In the genomic region with DNA sequence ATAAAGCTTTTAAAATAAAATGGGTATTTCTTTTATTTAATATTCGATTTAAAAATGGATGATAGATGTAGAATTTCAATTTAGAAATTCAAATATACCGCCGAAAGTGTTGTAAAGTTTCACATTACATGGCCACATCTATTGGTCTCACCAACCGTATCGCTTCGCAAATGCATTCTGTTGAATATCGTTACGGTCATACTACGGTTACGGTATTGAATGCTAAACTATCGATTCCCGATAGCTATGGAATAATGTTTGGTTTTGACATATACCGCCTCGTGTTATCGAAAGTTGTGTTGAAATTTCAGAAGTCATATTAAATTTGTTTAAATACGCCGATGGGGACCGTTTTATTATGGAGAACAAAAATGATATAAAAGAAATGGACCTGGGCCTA, we compare ENCODE assay signal across 1 fruit fly cellular context.
TF ChIP-seq lines count a peak whose summit lies in the region.

A gene (plus strand): TSS at position 279 of the 400 bp plus-strand sequence.
A gene (plus strand): TSS at position 279 of the 400 bp plus-strand sequence.

TF ChIP-seq in whole organism, embryonic, 481 proteins besides CTCF, POLR2A, EP300 and RAD21 (continued from another document):
- TF ChIP-seq Trl (optimal IDR thresholded peaks at IDR 0.05; lab: Kevin White, UChicago) (no peak), Trl (GFP tag; optimal IDR thresholded peaks at IDR 0.05; lab: Kevin White, UChicago) (no peak), chn (GFP tag; optimal IDR thresholded peaks at IDR 0.05; lab: Kevin White, UChicago) (no peak), tio (GFP tag; optimal IDR thresholded peaks at IDR 0.05; lab: Kevin White, UChicago) (no peak), ewg (GFP tag; optimal IDR thresholded peaks at IDR 0.05; lab: Kevin White, UChicago) (no peak), dimm (GFP tag; IDR thresholded peaks at IDR 0.05; lab: Robert Waterston, UW) (no peak), CG3995 (GFP tag; optimal IDR thresholded peaks at IDR 0.05; lab: Kevin White, UChicago) (peak; percentile 26), HLH4C (GFP tag; IDR thresholded peaks at IDR 0.05; lab: Robert Waterston, UW; ENCODE audit: partially characterized antibody) (peak; percentile 77), corto (GFP tag; optimal IDR thresholded peaks at IDR 0.05; lab: Kevin White, UChicago) (no peak), gro (GFP tag; optimal IDR thresholded peaks at IDR 0.05; lab: Kevin White, UChicago) (no peak), bab2 (GFP tag; optimal IDR thresholded peaks at IDR 0.05; lab: Kevin White, UChicago) (no peak), CG2889 (GFP tag; IDR thresholded peaks at IDR 0.05; lab: Robert Waterston, UW) (no peak), Nf-YC (tag; optimal IDR thresholded peaks at IDR 0.05; lab: Kevin White, UChicago) (no peak), Stat92E (GFP tag; optimal IDR thresholded peaks at IDR 0.05; lab: Kevin White, UChicago) (no peak), CG16815 (GFP tag; optimal IDR thresholded peaks at IDR 0.05; lab: Kevin White, UChicago) (no peak), crp (GFP tag; optimal IDR thresholded peaks at IDR 0.05; lab: Kevin White, UChicago) (no peak), CG18011 (GFP tag; optimal IDR thresholded peaks at IDR 0.05; lab: Kevin White, UChicago) (no peak), unc-4 (GFP tag; IDR thresholded peaks at IDR 0.05; lab: Robert Waterston, UW; ENCODE audit: partially characterized antibody) (peak; percentile 71), CG16863 (GFP tag; optimal IDR thresholded peaks at IDR 0.05; lab: Kevin White, UChicago) (no peak), Atf3 (GFP tag; optimal IDR thresholded peaks at IDR 0.05; lab: Kevin White, UChicago) (no peak), CG10543 (GFP tag; optimal IDR thresholded peaks at IDR 0.05; lab: Kevin White, UChicago) (no peak), CG4424 (GFP tag; optimal IDR thresholded peaks at IDR 0.05; lab: Kevin White, UChicago) (no peak), CG18262 (tag; optimal IDR thresholded peaks at IDR 0.05; lab: Kevin White, UChicago) (no peak), CG17912 (GFP tag; optimal IDR thresholded peaks at IDR 0.05; lab: Kevin White, UChicago) (no peak), Asciz (GFP tag; optimal IDR thresholded peaks at IDR 0.05; lab: Kevin White, UChicago) (no peak), exex (tag; optimal IDR thresholded peaks at IDR 0.05; lab: Kevin White, UChicago) (no peak), CG6765 (GFP tag; optimal IDR thresholded peaks at IDR 0.05; lab: Kevin White, UChicago) (no peak), hkb (optimal IDR thresholded peaks at IDR 0.05; lab: Kevin White, UChicago) (no peak), hkb (GFP tag; IDR thresholded peaks at IDR 0.05; lab: Robert Waterston, UW) (no peak), CG42726 (GFP tag; IDR thresholded peaks at IDR 0.05; lab: Robert Waterston, UW; ENCODE audit: partially characterized antibody) (peak; percentile 4; the same call in 1 of the 2 replicates), CG17612 (GFP tag; IDR thresholded peaks at IDR 0.05; lab: Robert Waterston, UW) (no peak), chif (GFP tag; optimal IDR thresholded peaks at IDR 0.05; lab: Kevin White, UChicago) (no peak), CG8281 (tag; optimal IDR thresholded peaks at IDR 0.05; lab: Kevin White, UChicago) (no peak), CG3163 (GFP tag; optimal IDR thresholded peaks at IDR 0.05; lab: Kevin White, UChicago) (no peak), CG32767 (GFP tag; IDR thresholded peaks at IDR 0.05; lab: Robert Waterston, UW) (no peak), BEAF-32 (GFP tag; optimal IDR thresholded peaks at IDR 0.05; lab: Kevin White, UChicago) (peak; percentile 71), CG31224 (GFP tag; IDR thresholded peaks at IDR 0.05; lab: Robert Waterston, UW) (no peak), sima (GFP tag; optimal IDR thresholded peaks at IDR 0.05; lab: Kevin White, UChicago) (no peak), HmgZ (tag; optimal IDR thresholded peaks at IDR 0.05; lab: Kevin White, UChicago) (peak; percentile 49), CG7271 (tag; optimal IDR thresholded peaks at IDR 0.05; lab: Kevin White, UChicago) (no peak), Ssrp (tag; optimal IDR thresholded peaks at IDR 0.05; lab: Kevin White, UChicago) (no peak), Atf6 (GFP tag; IDR thresholded peaks at IDR 0.05; lab: Robert Waterston, UW) (no peak), cwo (GFP tag; optimal IDR thresholded peaks at IDR 0.05; lab: Kevin White, UChicago) (no peak), ken (GFP tag; IDR thresholded peaks at IDR 0.05; lab: Robert Waterston, UW) (no peak)
